Worm (Caenorhabditis elegans) whole organism, L4/young adult: ENCODE data around the gene F59B10.2.
A peak's percentile ranks its signal among the peaks of the same experiment; 100 is the strongest.

ENCODE experiments used
- W03F9.2 ChIP-seq: fragments of 150-350 bp; optimal IDR thresholded peaks from 2 replicates; lab custom pipeline; 2014; ENCODE audit warnings: missing biosample characterization, missing genetic modification characterization
- him-1 ChIP-seq: sonication (generic microtip); optimal IDR thresholded peaks from 2 replicates; lab custom pipeline; 2016; ENCODE audit warnings: missing genotype, missing genetic modification reagents, missing genetic modification characterization, missing compliant biosample characterization

- peak; percentile 88 for TF ChIP-seq him-1 (tag; lab: Kevin White, UChicago)
- TF ChIP-seq W03F9.2 (tag; lab: Kevin White, UChicago): peak; percentile 90
Measured at ce11 chrII:10541923-10542486, 32.4 kb upstream of the F59B10.2 start, which contains the start of gene pro-1.
